Worm (Caenorhabditis elegans) whole organism, young adult: ENCODE data around the gene tmed-10.
"Not testable (repeated sequence)": the region's sequence is repeated elsewhere in the genome, so short reads cannot be mapped to it uniquely, and the experiment has no call there.

Source experiments
- B0019.2 ChIP-seq: fragments of 200-800 bp; sonication (Bioruptor generic); conservative IDR thresholded peaks from 2 replicates; pipeline ENCODE4 v1.3.6; 2022; ENCODE audit warnings: missing genetic modification reagents, missing genetic modification characterization, missing compliant biosample characterization
- B0035.1 ChIP-seq: sonication (generic microtip); optimal IDR thresholded peaks from 2 replicates; lab custom pipeline; 2016; ENCODE audit warnings: missing genetic modification characterization, mild to moderate bottlenecking, missing compliant biosample characterization, missing genotype, missing genetic modification reagents
- B0261.1 ChIP-seq: sonication (generic microtip); optimal IDR thresholded peaks from 2 replicates; lab custom pipeline; 2016; ENCODE audit warnings: mild to moderate bottlenecking, missing genetic modification characterization, moderate library complexity, missing compliant biosample characterization
- C17E4.6 ChIP-seq: fragments of 200-800 bp; sonication (Bioruptor generic); IDR thresholded peaks from 2 replicates; pipeline ENCODE4 v1.3.6; 2022; ENCODE audit warnings: missing genetic modification reagents, missing genetic modification characterization, missing compliant biosample characterization
- D2030.7 ChIP-seq: fragments of 200-800 bp; sonication (Bioruptor generic); IDR thresholded peaks from 2 replicates; pipeline ENCODE4 v1.3.6; 2022; ENCODE audit warnings: missing genetic modification reagents, missing genetic modification characterization, missing compliant biosample characterization
- F23B12.7 ChIP-seq: sonication (generic microtip); optimal IDR thresholded peaks from 2 replicates; lab custom pipeline; 2017; ENCODE audit warnings: missing genetic modification characterization, mild to moderate bottlenecking, missing compliant biosample characterization, antibody characterized with exemption, moderate library complexity; ENCODE audit not compliant: insufficient read depth
- F57C9.4 ChIP-seq: sonication (generic microtip); optimal IDR thresholded peaks from 2 replicates; lab custom pipeline; 2017; ENCODE audit warnings: mild to moderate bottlenecking, missing genetic modification characterization, missing compliant biosample characterization
- K11D2.4 ChIP-seq: fragments of 200-800 bp; sonication (Bioruptor generic); IDR thresholded peaks from 2 replicates; pipeline ENCODE4 v1.3.6; 2022; ENCODE audit warnings: missing genetic modification reagents, missing genetic modification characterization, missing compliant biosample characterization
- atf-7 ChIP-seq: sonication (generic microtip); optimal IDR thresholded peaks from 2 replicates; lab custom pipeline; 2017; ENCODE audit warnings: mild to moderate bottlenecking, missing genetic modification characterization, missing compliant biosample characterization
- athp-1 ChIP-seq: sonication (generic microtip); optimal IDR thresholded peaks from 2 replicates; lab custom pipeline; 2017; ENCODE audit warnings: mild to moderate bottlenecking, missing genetic modification characterization, missing compliant biosample characterization
- attf-3 ChIP-seq: fragments of 200-800 bp; sonication (Bioruptor generic); conservative IDR thresholded peaks from 2 replicates; pipeline ENCODE4 v1.3.6; 2022; ENCODE audit warnings: missing genetic modification reagents, missing genetic modification characterization, missing compliant biosample characterization
- cebp-2 ChIP-seq: fragments of 200-800 bp; sonication (Bioruptor generic); IDR thresholded peaks from 2 replicates; pipeline ENCODE4 v1.3.6; 2022; ENCODE audit warnings: missing genetic modification characterization, missing compliant biosample characterization
- ceh-40 ChIP-seq: fragments of 200-800 bp; sonication (Bioruptor generic); IDR thresholded peaks from 2 replicates; pipeline ENCODE4 v1.3.6; 2022; ENCODE audit warnings: missing genetic modification characterization, missing compliant biosample characterization
- dox-1 ChIP-seq: fragments of 200-800 bp; sonication (Bioruptor generic); IDR thresholded peaks from 2 replicates; pipeline ENCODE4 v1.3.6; 2022; ENCODE audit warnings: missing genetic modification reagents, missing genetic modification characterization, missing compliant biosample characterization
- dpff-1 ChIP-seq: sonication (generic microtip); optimal IDR thresholded peaks from 2 replicates; lab custom pipeline; 2017; ENCODE audit warnings: mild to moderate bottlenecking, missing genetic modification characterization, missing compliant biosample characterization
- efl-1 ChIP-seq: fragments of 150-350 bp; optimal IDR thresholded peaks from 2 replicates; lab custom pipeline; 2014; ENCODE audit warnings: missing biosample characterization, missing genetic modification reagents, missing genetic modification characterization
- ekl-4 ChIP-seq: fragments of 200-800 bp; sonication (Bioruptor generic); IDR thresholded peaks from 2 replicates; pipeline ENCODE4 v1.3.6; 2022; ENCODE audit warnings: missing genetic modification reagents, missing genetic modification characterization, missing compliant biosample characterization
- gei-17 ChIP-seq: fragments of 200-800 bp; sonication (Bioruptor generic); optimal IDR thresholded peaks from 2 replicates; lab custom pipeline; 2018; ENCODE audit warnings: mild to moderate bottlenecking, missing genetic modification characterization, missing compliant biosample characterization
- hlh-12 ChIP-seq: sonication (generic microtip); optimal IDR thresholded peaks from 2 replicates; lab custom pipeline; 2016; ENCODE audit warnings: missing genetic modification characterization, missing compliant biosample characterization
- hsf-1 ChIP-seq: fragments of 200-800 bp; sonication (Bioruptor generic); IDR thresholded peaks from 2 replicates; pipeline ENCODE4 v1.3.6; 2022; ENCODE audit warnings: missing genetic modification reagents, missing genetic modification characterization, missing compliant biosample characterization
- lin-26 ChIP-seq: fragments of 200-800 bp; sonication (Bioruptor generic); IDR thresholded peaks from 2 replicates; pipeline ENCODE4 v1.3.6; 2022; ENCODE audit warnings: missing genetic modification reagents, missing genetic modification characterization, missing compliant biosample characterization
- lin-35 ChIP-seq, 3 experiments: fragments of 150-350 bp in 2 of 3; sonication (generic microtip) in 1 of 3; optimal IDR thresholded peaks; 2 replicates each; lab custom pipeline; 2014 to 2018; ENCODE audit warnings: missing biosample characterization in 3 of 3, missing genetic modification characterization in 3 of 3, missing genetic modification reagents in 3 of 3
- lin-54 ChIP-seq: fragments of 200-800 bp; sonication (Bioruptor generic); optimal IDR thresholded peaks from 2 replicates; lab custom pipeline; 2018; ENCODE audit warnings: mild to moderate bottlenecking, missing genetic modification characterization, missing compliant biosample characterization
- madf-6 ChIP-seq: fragments of 200-800 bp; sonication (Bioruptor generic); IDR thresholded peaks from 2 replicates; pipeline ENCODE4 v1.3.6; 2022; ENCODE audit warnings: missing genetic modification reagents, missing genetic modification characterization, missing compliant biosample characterization
- nfya-1 ChIP-seq: sonication (generic microtip); optimal IDR thresholded peaks from 2 replicates; lab custom pipeline; 2017; ENCODE audit warnings: antibody characterized with exemption, missing compliant biosample characterization, missing genetic modification characterization, borderline replicate concordance; ENCODE audit not compliant: insufficient read depth
- nhr-120 ChIP-seq: fragments of 200-800 bp; sonication (Bioruptor generic); IDR thresholded peaks from 2 replicates; pipeline ENCODE4 v1.3.6; 2022; ENCODE audit warnings: missing genetic modification characterization, missing compliant biosample characterization
- nhr-27 ChIP-seq: fragments of 200-800 bp; sonication (Bioruptor generic); optimal IDR thresholded peaks from 2 replicates; lab custom pipeline; 2018; ENCODE audit warnings: mild to moderate bottlenecking, missing genetic modification characterization, moderate library complexity, missing compliant biosample characterization
- nhr-90 ChIP-seq: sonication (generic microtip); optimal IDR thresholded peaks from 2 replicates; lab custom pipeline; 2016; ENCODE audit warnings: missing genotype, mild to moderate bottlenecking, missing genetic modification characterization, missing compliant biosample characterization
- pbrm-1 ChIP-seq: fragments of 200-800 bp; sonication (Bioruptor generic); IDR thresholded peaks from 2 replicates; pipeline ENCODE4 v1.3.6; 2022; ENCODE audit warnings: missing genetic modification reagents, missing genetic modification characterization, missing compliant biosample characterization
- rpc-1 ChIP-seq, 2 experiments: fragments of 150-350 bp in 1 of 2; sonication (generic microtip) in 1 of 2; optimal IDR thresholded peaks; 2 replicates each; lab custom pipeline; 2014 to 2018; ENCODE audit warnings: missing biosample characterization in 1 of 2, missing genetic modification characterization in 1 of 2, missing genetic modification reagents in 1 of 2, missing genotype in 1 of 2
- sdz-38 ChIP-seq: sonication (generic microtip); optimal IDR thresholded peaks from 2 replicates; lab custom pipeline; 2016; ENCODE audit warnings: missing genotype, missing genetic modification characterization, missing compliant biosample characterization
- snpc-1.1 ChIP-seq: sonication (generic microtip); optimal IDR thresholded peaks from 2 replicates; lab custom pipeline; 2017; ENCODE audit warnings: missing genetic modification characterization, mild to moderate bottlenecking, missing compliant biosample characterization, antibody characterized with exemption, moderate library complexity, missing genotype, missing genetic modification reagents; ENCODE audit not compliant: insufficient read depth
- snpc-1.3 ChIP-seq: sonication (generic microtip); optimal IDR thresholded peaks from 2 replicates; lab custom pipeline; 2017; ENCODE audit warnings: missing genetic modification characterization, mild to moderate bottlenecking, missing compliant biosample characterization, antibody characterized with exemption, moderate library complexity, missing genotype, missing genetic modification reagents; ENCODE audit not compliant: insufficient read depth
- snpc-4 ChIP-seq, 5 experiments: fragments of 150-350 bp in 1 of 5; sonication (generic microtip) in 4 of 5; optimal IDR thresholded peaks; 2 replicates each; lab custom pipeline; 2014 to 2018; ENCODE audit warnings: missing genetic modification characterization in 5 of 5, missing biosample characterization in 3 of 5, antibody characterized with exemption in 2 of 5, mild to moderate bottlenecking in 2 of 5, missing compliant biosample characterization in 2 of 5, missing genotype in 2 of 5, moderate library complexity in 2 of 5, missing genetic modification reagents in 1 of 5
- somi-1 ChIP-seq: fragments of 200-800 bp; sonication (Bioruptor generic); optimal IDR thresholded peaks from 2 replicates; lab custom pipeline; 2018; ENCODE audit warnings: mild to moderate bottlenecking, missing genetic modification characterization, missing compliant biosample characterization
- tbx-9 ChIP-seq: sonication (generic microtip); optimal IDR thresholded peaks from 2 replicates; lab custom pipeline; 2016; ENCODE audit warnings: borderline replicate concordance, missing genetic modification characterization, inconsistent platforms, missing compliant biosample characterization
- tlf-1 ChIP-seq: fragments of 200-800 bp; sonication (Bioruptor generic); optimal IDR thresholded peaks from 2 replicates; lab custom pipeline; 2018; ENCODE audit warnings: mild to moderate bottlenecking, missing genetic modification characterization, missing compliant biosample characterization
- ztf-22 ChIP-seq: fragments of 200-800 bp; sonication (Bioruptor generic); optimal IDR thresholded peaks from 2 replicates; lab custom pipeline; 2018; ENCODE audit warnings: mild to moderate bottlenecking, missing genetic modification characterization, moderate library complexity, missing compliant biosample characterization
- ztf-26 ChIP-seq: sonication (generic microtip); optimal IDR thresholded peaks from 2 replicates; lab custom pipeline; 2017; ENCODE audit warnings: missing genetic modification characterization, missing compliant biosample characterization
- ztf-6 ChIP-seq: fragments of 200-800 bp; sonication (Bioruptor generic); IDR thresholded peaks from 2 replicates; pipeline ENCODE4 v1.3.6; 2022; ENCODE audit warnings: missing genetic modification reagents, missing genetic modification characterization, missing compliant biosample characterization

The tmed-10 gene

DNA sequence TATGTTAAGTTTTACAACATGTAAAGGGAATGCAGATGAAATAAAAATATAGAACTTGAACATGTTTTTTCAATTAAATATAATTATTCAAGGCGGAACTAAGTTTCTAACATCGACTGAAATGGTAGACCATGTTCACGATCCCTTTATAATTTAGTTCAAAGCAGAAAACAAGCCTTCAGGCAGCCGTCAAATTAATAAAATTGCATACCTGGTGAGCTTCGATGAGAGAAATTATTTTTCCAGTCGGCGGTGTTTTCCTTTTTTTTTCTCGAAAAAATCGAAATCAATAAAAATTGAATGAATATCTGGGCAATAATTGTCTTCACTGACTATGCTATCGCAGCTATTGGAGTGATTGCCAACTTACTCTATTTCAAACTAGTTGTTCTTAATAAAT, 35.9 kb downstream of the tmed-10 start, which contains the start of gene C03E10.1:
Gene C03E10.1 (plus strand): TSS at position 301 of the 400 bp plus-strand sequence.
- TF ChIP-seq ztf-6 (GFP tag; lab: Robert Waterston, UW) (no peak), B0019.2 (no peak), nhr-27 (no peak), atf-7 (tag; lab: Kevin White, UChicago) (no peak), lin-35 (GFP tag; optimal IDR thresholded peaks at IDR 0.05; lab: Kevin White, UChicago) (no peak), somi-1 (GFP tag; lab: Kevin White, UChicago) (no peak), K11D2.4 (GFP tag; lab: Robert Waterston, UW) (no peak), sdz-38 (no peak), athp-1 (no peak), C17E4.6 (no peak), B0261.1 (tag; lab: Kevin White, UChicago) (no peak), snpc-1.3 (tag; lab: Kevin White, UChicago) (no peak), efl-1 (GFP tag; lab: Kevin White, UChicago) (no peak), ztf-26 (tag; lab: Kevin White, UChicago) (no peak)
- TF ChIP-seq, all 124 proteins: peak for 0

DNA sequence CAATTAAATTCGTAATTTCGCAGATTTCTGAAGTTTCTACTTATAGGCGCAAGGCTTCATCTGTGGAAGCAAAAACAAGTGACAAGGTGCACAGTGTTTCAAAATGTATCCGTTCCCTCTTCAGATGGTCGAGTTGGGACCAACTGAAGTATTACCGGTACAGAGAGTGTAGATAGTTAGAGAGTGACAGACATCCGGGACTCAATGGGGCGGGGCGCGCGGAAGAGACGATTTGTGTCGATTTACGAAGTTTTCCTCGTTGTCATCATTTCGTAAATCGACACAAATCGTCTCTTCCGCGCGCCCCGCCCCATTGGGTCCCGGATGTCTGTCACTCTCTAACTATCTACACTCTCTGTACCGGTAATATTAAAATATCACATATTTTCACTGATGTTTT, 40.6 kb downstream of the tmed-10 start, which contains the start of gene C03E10.3:
Gene C03E10.3 (plus strand): TSS at position 301 of the 400 bp plus-strand sequence.
- TF ChIP-seq gei-17 (GFP tag; lab: Kevin White, UChicago); tlf-1 (GFP tag; lab: Kevin White, UChicago); snpc-1.1 (tag; lab: Kevin White, UChicago): not testable (repeated sequence)

DNA sequence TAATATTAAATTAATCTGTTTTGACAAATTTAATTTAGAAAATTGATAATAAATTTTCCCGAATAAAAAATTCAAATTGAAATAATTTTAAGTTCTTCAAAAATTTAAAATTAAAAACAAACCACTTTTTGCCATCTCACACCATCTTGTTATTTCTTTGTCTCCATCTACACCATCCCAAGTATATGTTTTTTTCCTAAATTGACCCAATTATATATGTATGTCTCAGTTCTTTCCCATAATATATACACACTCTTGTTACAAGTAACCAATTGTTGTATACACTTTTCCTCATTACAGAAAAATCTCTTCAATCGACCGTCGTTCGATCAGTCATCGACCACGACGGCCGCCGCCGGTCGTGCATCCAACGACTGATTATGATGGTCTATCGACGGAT, 44.5 kb downstream of the tmed-10 start, which contains the start of gene gly-20:
Gene gly-20 (plus strand): TSS at position 301 of the 400 bp plus-strand sequence.
- TF ChIP-seq nhr-120 (GFP tag; lab: Robert Waterston, UW) (no peak), efl-1 (GFP tag; lab: Kevin White, UChicago) (no peak), hsf-1 (no peak), B0035.1 (no peak), attf-3 (GFP tag; lab: Robert Waterston, UW) (no peak), dox-1 (GFP tag; lab: Robert Waterston, UW) (no peak), gei-17 (GFP tag; lab: Kevin White, UChicago) (no peak), F23B12.7 (tag; lab: Kevin White, UChicago) (no peak), madf-6 (no peak), ztf-22 (GFP tag; lab: Kevin White, UChicago) (no peak), nhr-90 (tag; lab: Kevin White, UChicago) (no peak), lin-26 (GFP tag; lab: Robert Waterston, UW) (no peak), ceh-40 (no peak), C17E4.6 (no peak), dpff-1 (no peak)

DNA sequence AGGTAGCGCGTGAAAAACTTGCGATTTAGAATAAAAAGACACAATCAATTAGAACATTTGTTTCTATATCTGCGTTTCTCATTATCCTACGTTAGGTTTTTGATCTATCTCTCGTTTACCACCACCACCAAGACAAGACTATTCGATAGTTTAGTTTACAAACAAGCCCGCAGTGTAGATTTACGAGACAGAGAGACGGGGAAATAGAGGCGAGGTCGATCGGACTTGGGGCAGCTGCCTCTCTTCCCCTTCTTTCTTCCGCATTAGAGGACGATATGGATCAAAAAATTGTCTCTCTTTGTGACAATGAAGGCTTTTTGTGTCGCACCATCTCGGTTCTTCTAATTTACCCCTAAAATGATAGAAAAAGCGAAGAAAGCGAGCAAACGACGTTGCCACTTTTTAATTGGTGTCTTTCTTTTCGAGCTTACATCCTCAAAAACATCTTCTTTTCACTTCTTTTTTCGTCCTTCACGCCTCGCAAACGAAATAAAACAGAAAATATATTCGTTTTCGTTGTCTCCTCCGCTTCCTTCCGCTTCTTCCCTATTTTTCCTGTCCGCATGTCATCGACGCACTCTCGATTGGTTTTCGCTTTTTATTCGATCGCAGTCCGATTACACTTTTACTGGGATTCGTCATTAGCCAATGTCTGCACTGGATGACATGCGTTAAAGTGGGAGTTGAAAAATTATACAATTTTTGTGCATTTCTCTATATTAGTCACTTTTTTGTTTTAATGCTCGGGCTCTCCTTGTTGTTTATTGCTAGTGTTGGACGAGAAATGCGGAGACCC, 45.2 kb downstream of the tmed-10 start:
- TF ChIP-seq gei-17 (GFP tag; lab: Kevin White, UChicago): no peak
- TF ChIP-seq cebp-2 (GFP tag; lab: Robert Waterston, UW): no peak
- TF ChIP-seq madf-6: no peak
- no peak for TF ChIP-seq tbx-9 (tag; lab: Kevin White, UChicago)
- TF ChIP-seq snpc-4 (GFP tag; optimal IDR thresholded peaks at IDR 0.05; lab: Kevin White, UChicago): no peak
- TF ChIP-seq snpc-4 (tag; optimal IDR thresholded peaks at IDR 0.05; lab: Kevin White, UChicago): no peak
- TF ChIP-seq hlh-12: no peak
- TF ChIP-seq D2030.7 (GFP tag; lab: Robert Waterston, UW): no peak
- no peak for TF ChIP-seq lin-54 (GFP tag; lab: Kevin White, UChicago)
- no peak for TF ChIP-seq F57C9.4 (tag; lab: Kevin White, UChicago)
- no peak for TF ChIP-seq dpff-1
- TF ChIP-seq pbrm-1 (GFP tag; lab: Robert Waterston, UW): no peak
- TF ChIP-seq nfya-1 (tag; lab: Kevin White, UChicago): no peak
- no peak for TF ChIP-seq ekl-4 (GFP tag; lab: Robert Waterston, UW)
- TF ChIP-seq rpc-1 (optimal IDR thresholded peaks at IDR 0.05; lab: Kevin White, UChicago): no peak
- TF ChIP-seq rpc-1 (tag; optimal IDR thresholded peaks at IDR 0.05; lab: Kevin White, UChicago): no peak
